Worm (Caenorhabditis elegans): ENCODE results near the gene cgt-3.

- TF ChIP-seq ztf-23 (GFP tag; IDR thresholded peaks at IDR 0.05) (no peak), tab-1 (GFP tag; IDR thresholded peaks at IDR 0.05) (no peak), flt-1 (GFP tag; IDR thresholded peaks at IDR 0.05) (no peak), ztf-29 (GFP tag; IDR thresholded peaks at IDR 0.05) (no peak)
These were observed 47.2 kb upstream of the cgt-3 start, which contains the start of gene tag-234 for ce11 chrII:5863893-5864292.
